Worm (Caenorhabditis elegans): ENCODE data around the gene crp-1.

Gene crp-1

ce11 chrV:10485389-10485788 is 7.0 kb downstream of the crp-1 start:
- TF ChIP-seq madf-2 (tag; optimal IDR thresholded peaks at IDR 0.05) = no peak
- TF ChIP-seq elt-2 (tag; optimal IDR thresholded peaks at IDR 0.05) = peak; percentile 43
- no peak for TF ChIP-seq ceh-45 (GFP tag; IDR thresholded peaks at IDR 0.05)
- TF ChIP-seq pha-2 (tag; optimal IDR thresholded peaks at IDR 0.05) = no peak
- no peak for TF ChIP-seq K09A11.1 (tag; optimal IDR thresholded peaks at IDR 0.05; ENCODE audit: insufficient read depth)
- TF ChIP-seq pag-3 (tag; optimal IDR thresholded peaks at IDR 0.05; ENCODE audit: borderline replicate concordance) = no peak
- TF ChIP-seq tbx-2 (tag; optimal IDR thresholded peaks at IDR 0.05) = no peak

ce11 chrV:10489998-10490397 is 11.6 kb downstream of the crp-1 start, which contains the start of gene ncx-5:
TSS of gene ncx-5 (minus strand) at chrV:10490098.
- TF ChIP-seq K09A11.1 (tag; optimal IDR thresholded peaks at IDR 0.05; ENCODE audit: insufficient read depth) (no peak), odd-2 (tag; optimal IDR thresholded peaks at IDR 0.05) (no peak), mec-3 (tag; optimal IDR thresholded peaks at IDR 0.05; ENCODE audit: borderline replicate concordance) (no peak), nhr-232 (tag; optimal IDR thresholded peaks at IDR 0.05) (no peak), ceh-6 (GFP tag; optimal IDR thresholded peaks at IDR 0.05) (no peak), K02D7.2 (tag; optimal IDR thresholded peaks at IDR 0.05) (no peak), hlh-30 (tag; optimal IDR thresholded peaks at IDR 0.05; ENCODE audit: insufficient read depth) (no peak), ets-4 (tag; optimal IDR thresholded peaks at IDR 0.05) (no peak), C08G9.2 (tag; optimal IDR thresholded peaks at IDR 0.05) (no peak), nfya-1 (tag; optimal IDR thresholded peaks at IDR 0.05) (no peak), fax-1 (tag; optimal IDR thresholded peaks at IDR 0.05) (no peak), eyg-1 (tag; optimal IDR thresholded peaks at IDR 0.05) (no peak), che-1 (tag; optimal IDR thresholded peaks at IDR 0.05) (no peak), madf-2 (tag; optimal IDR thresholded peaks at IDR 0.05) (no peak), nhr-11 (tag; optimal IDR thresholded peaks at IDR 0.05) (no peak), unc-42 (tag; optimal IDR thresholded peaks at IDR 0.05) (no peak), ceh-24 (tag; optimal IDR thresholded peaks at IDR 0.05) (no peak)

DNA sequence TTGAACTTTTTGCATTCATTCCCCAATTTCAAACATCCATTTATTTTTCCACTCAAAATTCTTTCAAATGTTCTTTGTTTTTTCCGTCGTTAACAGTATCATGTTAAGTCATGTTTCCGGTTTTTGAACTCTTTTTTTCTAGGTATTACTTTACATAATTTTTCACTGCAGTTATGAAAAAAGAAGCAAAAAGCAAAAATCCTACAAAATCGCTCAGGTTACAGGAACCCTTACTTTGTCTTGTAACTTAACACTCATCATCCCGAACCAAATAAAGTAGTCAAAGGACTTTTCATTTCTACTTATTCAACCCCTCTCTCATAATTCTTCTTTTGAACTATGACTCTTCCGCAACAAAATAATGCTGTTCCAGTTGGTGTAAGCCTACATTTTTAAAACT is 13.1 kb downstream of the crp-1 start, which contains the start of gene aqp-5:
Gene aqp-5 (plus strand): TSS at position 301 of the 400 bp plus-strand sequence.
- TF ChIP-seq lim-6 (tag; optimal IDR thresholded peaks at IDR 0.05) (no peak), F13H6.1 (tag; optimal IDR thresholded peaks at IDR 0.05) (no peak), pros-1 (tag; optimal IDR thresholded peaks at IDR 0.05) (no peak), ceh-22 (tag; optimal IDR thresholded peaks at IDR 0.05) (no peak), unc-42 (tag; optimal IDR thresholded peaks at IDR 0.05) (no peak), unc-55 (GFP tag; optimal IDR thresholded peaks at IDR 0.05) (no peak), sox-2 (GFP tag; IDR thresholded peaks at IDR 0.05) (no peak), ref-2 (tag; optimal IDR thresholded peaks at IDR 0.05) (no peak), fkh-6 (tag; optimal IDR thresholded peaks at IDR 0.05) (no peak), tbx-7 (tag; optimal IDR thresholded peaks at IDR 0.05) (no peak), eyg-1 (tag; optimal IDR thresholded peaks at IDR 0.05) (no peak), pag-3 (tag; optimal IDR thresholded peaks at IDR 0.05; ENCODE audit: borderline replicate concordance) (no peak), ttx-3 (tag; optimal IDR thresholded peaks at IDR 0.05) (no peak), pax-1 (tag; optimal IDR thresholded peaks at IDR 0.05) (no peak), hlh-6 (tag; optimal IDR thresholded peaks at IDR 0.05) (no peak)

ce11 chrV:10493150-10493549 is 14.8 kb downstream of the crp-1 start, which contains the start of gene ugt-33:
TSS of gene ugt-33 (plus strand) at chrV:10493409.
- TF ChIP-seq lin-11 (tag; optimal IDR thresholded peaks at IDR 0.05) (no peak), ceh-48 (tag; optimal IDR thresholded peaks at IDR 0.05) (no peak), zip-5 (tag; optimal IDR thresholded peaks at IDR 0.05) (no peak), hlh-13 (GFP tag; optimal IDR thresholded peaks at IDR 0.05) (no peak), nhr-232 (tag; optimal IDR thresholded peaks at IDR 0.05) (no peak), ceh-19 (GFP tag; optimal IDR thresholded peaks at IDR 0.05) (no peak)

Data from whole organism, late embryonic.